Worm (Caenorhabditis elegans): Measurements from ENCODE around the gene srh-78.

- TF ChIP-seq zag-1 (tag; optimal IDR thresholded peaks at IDR 0.05), result no peak
- TF ChIP-seq nhr-25 (tag; optimal IDR thresholded peaks at IDR 0.05), result no peak
- no peak for TF ChIP-seq skn-1 (tag; optimal IDR thresholded peaks at IDR 0.05)
- TF ChIP-seq C34F6.9 (tag; optimal IDR thresholded peaks at IDR 0.05), result no peak
- no peak for TF ChIP-seq ama-1 (optimal IDR thresholded peaks at IDR 0.05)
- no peak for TF ChIP-seq snpc-4 (tag; optimal IDR thresholded peaks at IDR 0.05)
- no peak for TF ChIP-seq blmp-1 (tag; optimal IDR thresholded peaks at IDR 0.05; ENCODE audit: insufficient read depth)
- no peak for TF ChIP-seq ceh-82 (tag; optimal IDR thresholded peaks at IDR 0.05)
Measured at ce11 chrV:194760-195159, 22.2 kb upstream of the srh-78 start.
